Fruit fly (Drosophila melanogaster) whole organism, embryonic: ENCODE results near the gene CG1233.
A peak's percentile ranks its signal among the peaks of the same experiment; 100 is the strongest.

ENCODE experiments used
- Bdp1 ChIP-seq: fragments of 200-800 bp; sonication (Bioruptor generic); optimal IDR thresholded peaks from 3 replicates; lab custom pipeline; 2016; ENCODE audit warnings: missing biosample characterization, missing genetic modification characterization
- Bteb2 ChIP-seq: fragments of 200-800 bp; sonication (Bioruptor generic); optimal IDR thresholded peaks from 2 replicates; lab custom pipeline; 2016; ENCODE audit warnings: missing biosample characterization, missing genetic modification characterization
- CG10267 ChIP-seq: fragments of 200-800 bp; sonication (Bioruptor generic); optimal IDR thresholded peaks from 2 replicates; lab custom pipeline; 2018; ENCODE audit warnings: missing biosample characterization, mild to moderate bottlenecking, missing genetic modification characterization, moderate library complexity
- CG11456 ChIP-seq: fragments of 200-800 bp; sonication (Bioruptor generic); IDR thresholded peaks from 3 replicates; pipeline ENCODE4 v1.3.6; 2022; ENCODE audit warnings: missing biosample characterization, missing genetic modification characterization
- CG11695 ChIP-seq: fragments of 200-800 bp; sonication (Bioruptor generic); IDR thresholded peaks from 3 replicates; pipeline ENCODE4 v1.3.6; 2022; ENCODE audit warnings: missing biosample characterization, missing genetic modification characterization
- CG12155 ChIP-seq: fragments of 200-800 bp; sonication (Bioruptor generic); optimal IDR thresholded peaks from 3 replicates; lab custom pipeline; 2016; ENCODE audit warnings: missing biosample characterization, missing genetic modification characterization
- CG13123 ChIP-seq: fragments of 200-800 bp; sonication (Bioruptor generic); optimal IDR thresholded peaks from 2 replicates; lab custom pipeline; 2016; ENCODE audit warnings: missing biosample characterization, missing genetic modification characterization
- CG15514 ChIP-seq: fragments of 200-800 bp; sonication (Bioruptor generic); optimal IDR thresholded peaks from 3 replicates; lab custom pipeline; 2017; ENCODE audit warnings: missing biosample characterization, missing genetic modification characterization, mild to moderate bottlenecking, moderate library complexity, missing genetic modification reagents
- CG15696 ChIP-seq: fragments of 200-800 bp; sonication (Bioruptor generic); optimal IDR thresholded peaks from 2 replicates; lab custom pipeline; 2019; ENCODE audit warnings: missing biosample characterization, mild to moderate bottlenecking, missing genetic modification characterization, moderate library complexity
- CG16813 ChIP-seq: fragments of 200-800 bp; sonication (Bioruptor generic); IDR thresholded peaks from 3 replicates; pipeline ENCODE4 v1.3.6; 2022; ENCODE audit warnings: missing biosample characterization, missing genetic modification characterization; ENCODE audit not compliant: partially characterized antibody
- CG17385 ChIP-seq: fragments of 200-800 bp; sonication (Bioruptor generic); optimal IDR thresholded peaks from 3 replicates; lab custom pipeline; 2018; ENCODE audit warnings: missing biosample characterization, mild to moderate bottlenecking, missing genetic modification characterization
- CG17829 ChIP-seq: fragments of 200-800 bp; optimal IDR thresholded peaks from 2 replicates; lab custom pipeline; 2019; ENCODE audit warnings: missing biosample characterization, mild to moderate bottlenecking, missing genetic modification characterization, moderate library complexity
- CG18262 ChIP-seq: fragments of 200-800 bp; optimal IDR thresholded peaks from 3 replicates; lab custom pipeline; 2019; ENCODE audit warnings: missing biosample characterization, mild to moderate bottlenecking, missing genetic modification characterization, moderate library complexity
- CG2875 ChIP-seq: fragments of 200-800 bp; sonication (Bioruptor generic); optimal IDR thresholded peaks from 2 replicates; lab custom pipeline; 2017; ENCODE audit warnings: missing biosample characterization, mild to moderate bottlenecking, missing genetic modification characterization, missing genetic modification reagents
- CG30020 ChIP-seq: fragments of 200-800 bp; optimal IDR thresholded peaks from 2 replicates; lab custom pipeline; 2019; ENCODE audit warnings: missing biosample characterization, mild to moderate bottlenecking, missing genetic modification characterization, moderate library complexity
- CG33557 ChIP-seq: fragments of 200-800 bp; sonication (Bioruptor generic); optimal IDR thresholded peaks from 2 replicates; lab custom pipeline; 2019; ENCODE audit warnings: missing biosample characterization, mild to moderate bottlenecking, missing genetic modification characterization, moderate library complexity
- CG34422 ChIP-seq: fragments of 200-800 bp; sonication (Bioruptor generic); IDR thresholded peaks from 3 replicates; pipeline ENCODE4 v1.3.6; 2022; ENCODE audit warnings: missing biosample characterization, missing genetic modification characterization
- CG3838 ChIP-seq: fragments of 200-800 bp; sonication (Bioruptor generic); optimal IDR thresholded peaks from 3 replicates; lab custom pipeline; 2016; ENCODE audit warnings: missing biosample characterization, missing genetic modification characterization
- CG6854 ChIP-seq: fragments of 200-800 bp; sonication (Bioruptor generic); optimal IDR thresholded peaks from 3 replicates; lab custom pipeline; 2017; ENCODE audit warnings: missing biosample characterization, mild to moderate bottlenecking, missing genetic modification characterization
- CG8089 ChIP-seq: fragments of 200-800 bp; sonication (Bioruptor generic); optimal IDR thresholded peaks from 3 replicates; lab custom pipeline; 2016; ENCODE audit warnings: missing biosample characterization, missing genetic modification characterization
- CG9215 ChIP-seq: fragments of 200-800 bp; sonication (Bioruptor generic); IDR thresholded peaks from 2 replicates; pipeline ENCODE4 v1.3.6; 2022; ENCODE audit warnings: missing biosample characterization, missing genetic modification characterization
- CHES-1-like ChIP-seq: fragments of 200-800 bp; sonication (Bioruptor generic); optimal IDR thresholded peaks from 2 replicates; lab custom pipeline; 2016; ENCODE audit warnings: missing biosample characterization, missing genetic modification characterization
- Dip2 ChIP-seq: fragments of 200-800 bp; sonication (Bioruptor generic); IDR thresholded peaks from 2 replicates; pipeline ENCODE4 v1.3.6; 2022; ENCODE audit warnings: missing biosample characterization, missing genetic modification characterization
- Doc3 ChIP-seq: fragments of 200-800 bp; sonication (Bioruptor generic); IDR thresholded peaks from 3 replicates; pipeline ENCODE4 v1.3.6; 2022; ENCODE audit warnings: missing biosample characterization, missing genetic modification characterization; ENCODE audit not compliant: partially characterized antibody
- H15 ChIP-seq: fragments of 200-800 bp; sonication (Bioruptor generic); IDR thresholded peaks from 3 replicates; pipeline ENCODE4 v1.3.6; 2022; ENCODE audit warnings: missing biosample characterization, missing genetic modification characterization
- HLHmδ ChIP-seq: fragments of 200-800 bp; sonication (Bioruptor generic); optimal IDR thresholded peaks from 2 replicates; lab custom pipeline; 2018; ENCODE audit warnings: missing biosample characterization, mild to moderate bottlenecking, missing genetic modification characterization, moderate library complexity
- Hr51 ChIP-seq, 2 experiments: fragments of 200-800 bp; sonication (Bioruptor generic); optimal IDR thresholded peaks; 2 replicates in 1 of 2; 3 replicates in 1 of 2; lab custom pipeline; 2016 to 2018; ENCODE audit warnings: missing biosample characterization in 2 of 2, missing genetic modification characterization in 2 of 2, mild to moderate bottlenecking in 1 of 2, moderate library complexity in 1 of 2
- MESR4 ChIP-seq: fragments of 200-800 bp; sonication (Bioruptor generic); optimal IDR thresholded peaks from 2 replicates; lab custom pipeline; 2018; ENCODE audit warnings: missing biosample characterization, mild to moderate bottlenecking, missing genetic modification characterization, moderate library complexity
- Mad ChIP-seq: fragments of 200-800 bp; sonication (Bioruptor generic); optimal IDR thresholded peaks from 2 replicates; lab custom pipeline; 2016; ENCODE audit warnings: missing biosample characterization, missing genetic modification characterization
- Max ChIP-seq: fragments of 200-800 bp; sonication (Bioruptor generic); optimal IDR thresholded peaks from 2 replicates; lab custom pipeline; 2016; ENCODE audit warnings: missing biosample characterization, mild to moderate bottlenecking, missing genetic modification characterization
- Med ChIP-seq: fragments of 200-800 bp; sonication (Bioruptor generic); peaks from one replicate; lab custom pipeline; 2016; ENCODE audit warnings: missing biosample characterization, missing genetic modification characterization, mild to moderate bottlenecking, inconsistent platforms, moderate library complexity
- Myb ChIP-seq: fragments of 200-800 bp; sonication (Bioruptor generic); optimal IDR thresholded peaks from 2 replicates; lab custom pipeline; 2016; ENCODE audit warnings: missing biosample characterization, missing genetic modification characterization
- NFAT ChIP-seq: fragments of 200-800 bp; sonication (Bioruptor generic); IDR thresholded peaks from 2 replicates; pipeline ENCODE4 v1.3.6; 2022; ENCODE audit warnings: missing biosample characterization, missing genetic modification characterization
- Optix ChIP-seq: fragments of 200-800 bp; sonication (Bioruptor generic); IDR thresholded peaks from 3 replicates; pipeline ENCODE4 v1.3.6; 2022; ENCODE audit warnings: missing biosample characterization, missing genetic modification characterization
- Ptx1 ChIP-seq: fragments of 200-800 bp; sonication (Bioruptor generic); IDR thresholded peaks from 2 replicates; pipeline ENCODE4 v1.3.6; 2022; ENCODE audit warnings: missing biosample characterization, missing genetic modification characterization
- disco-r ChIP-seq: fragments of 200-800 bp; sonication (Bioruptor generic); optimal IDR thresholded peaks from 2 replicates; lab custom pipeline; 2016; ENCODE audit warnings: missing biosample characterization, missing genetic modification characterization
- dm ChIP-seq: fragments of 200-800 bp; sonication (Bioruptor generic); optimal IDR thresholded peaks from 3 replicates; lab custom pipeline; 2016; ENCODE audit warnings: missing biosample characterization, missing genetic modification characterization
- gfzf ChIP-seq: fragments of 200-800 bp; sonication (Bioruptor generic); optimal IDR thresholded peaks from 2 replicates; lab custom pipeline; 2016; ENCODE audit warnings: missing biosample characterization, mild to moderate bottlenecking, missing genetic modification characterization, moderate library complexity
- her ChIP-seq: fragments of 200-800 bp; sonication (Bioruptor generic); optimal IDR thresholded peaks from 2 replicates; lab custom pipeline; 2016; ENCODE audit warnings: missing biosample characterization, missing genetic modification characterization
- jumu ChIP-seq: fragments of 200-800 bp; sonication (Bioruptor generic); optimal IDR thresholded peaks from 3 replicates; lab custom pipeline; 2016; ENCODE audit warnings: missing biosample characterization, missing genetic modification characterization
- knrl ChIP-seq: fragments of 200-800 bp; sonication (Bioruptor generic); IDR thresholded peaks from 3 replicates; pipeline ENCODE4 v1.3.6; 2022; ENCODE audit warnings: missing biosample characterization, missing genetic modification characterization; ENCODE audit not compliant: partially characterized antibody
- nmo ChIP-seq: fragments of 200-800 bp; sonication (Bioruptor generic); optimal IDR thresholded peaks from 2 replicates; lab custom pipeline; 2018; ENCODE audit warnings: missing biosample characterization, mild to moderate bottlenecking, missing genetic modification characterization, moderate library complexity
- psq ChIP-seq: fragments of 200-800 bp; sonication (Bioruptor generic); optimal IDR thresholded peaks from 2 replicates; lab custom pipeline; 2017; ENCODE audit warnings: missing biosample characterization, missing genetic modification characterization
- row ChIP-seq: fragments of 200-800 bp; sonication (Bioruptor generic); IDR thresholded peaks from 3 replicates; pipeline ENCODE4 v1.3.6; 2022; ENCODE audit warnings: missing biosample characterization, missing genetic modification characterization
- shn ChIP-seq: fragments of 200-800 bp; sonication (Bioruptor generic); optimal IDR thresholded peaks from 3 replicates; lab custom pipeline; 2016; ENCODE audit warnings: missing biosample characterization, missing genetic modification characterization
- sna ChIP-seq: fragments of 200-800 bp; sonication (Bioruptor generic); IDR thresholded peaks from 2 replicates; pipeline ENCODE4 v1.3.6; 2022; ENCODE audit warnings: missing biosample characterization, missing genetic modification characterization; ENCODE audit not compliant: partially characterized antibody
- stwl ChIP-seq: fragments of 200-800 bp; sonication (Bioruptor generic); optimal IDR thresholded peaks from 3 replicates; lab custom pipeline; 2018; ENCODE audit warnings: missing biosample characterization, mild to moderate bottlenecking, missing genetic modification characterization, moderate library complexity
- unc-4 ChIP-seq: fragments of 200-800 bp; sonication (Bioruptor generic); IDR thresholded peaks from 2 replicates; pipeline ENCODE4 v1.3.6; 2022; ENCODE audit warnings: missing biosample characterization, missing genetic modification characterization; ENCODE audit not compliant: partially characterized antibody
- vvl ChIP-seq: fragments of 200-800 bp; sonication (Bioruptor generic); IDR thresholded peaks from 2 replicates; pipeline ENCODE4 v1.3.6; 2022; ENCODE audit warnings: missing biosample characterization, missing genetic modification characterization
- wek ChIP-seq: fragments of 200-800 bp; sonication (Bioruptor generic); optimal IDR thresholded peaks from 3 replicates; lab custom pipeline; 2018; ENCODE audit warnings: missing biosample characterization, mild to moderate bottlenecking, missing genetic modification characterization, moderate library complexity

CG1233 gene

dm6 chr3L:361201-361600 lies at the start of gene CG1233, which contains the start of gene Cdc5:
CG1233 (plus strand) TSS chr3L:361472.
Cdc5 (minus strand) TSS chr3L:361383.
- TF ChIP-seq disco-r (GFP tag; lab: Kevin White, UChicago), result no peak
- peak; percentile 26 for TF ChIP-seq CG33557
- TF ChIP-seq Bteb2 (GFP tag; lab: Kevin White, UChicago), result peak; percentile 2
- TF ChIP-seq CG2875 (GFP tag; lab: Kevin White, UChicago), result no peak
- TF ChIP-seq gfzf (GFP tag; lab: Kevin White, UChicago), result peak; percentile 66
- peak in 1 of 2 experiments; percentile 6 for TF ChIP-seq Hr51 (GFP tag; optimal IDR thresholded peaks at IDR 0.05; lab: Kevin White, UChicago)
- TF ChIP-seq wek (GFP tag; lab: Kevin White, UChicago), result no peak
- no peak for TF ChIP-seq HLHmδ
- peak; percentile 35 for TF ChIP-seq CHES-1-like (GFP tag; lab: Kevin White, UChicago)
- peak; percentile 45; the same call in 1 of the 3 replicates for TF ChIP-seq H15
- TF ChIP-seq row (GFP tag; lab: Robert Waterston, UW), result peak; percentile 68
- no peak for TF ChIP-seq CG18262 (tag; lab: Kevin White, UChicago)
- peak; percentile 79 for TF ChIP-seq stwl (tag; lab: Kevin White, UChicago)
- TF ChIP-seq CG6854 (GFP tag; lab: Kevin White, UChicago), result no peak
- peak; percentile 66 for TF ChIP-seq knrl (GFP tag; lab: Robert Waterston, UW)
- peak; percentile 69 for TF ChIP-seq sna (GFP tag; lab: Robert Waterston, UW)
- TF ChIP-seq CG12155 (GFP tag; lab: Kevin White, UChicago), result peak; percentile 43
- TF ChIP-seq CG17829, result peak; percentile 71
- TF ChIP-seq her (GFP tag; lab: Kevin White, UChicago), result no peak
- peak; percentile 57; the same call in 1 of the 2 replicates for TF ChIP-seq unc-4 (GFP tag; lab: Robert Waterston, UW)
- TF ChIP-seq vvl (GFP tag; lab: Robert Waterston, UW), result peak; percentile 69
- peak; percentile 49; the same call in 1 of the 3 replicates for TF ChIP-seq CG16813 (GFP tag; lab: Robert Waterston, UW)
- TF ChIP-seq dm (GFP tag; lab: Kevin White, UChicago), result peak; percentile 38
- peak; percentile 0 for TF ChIP-seq jumu (GFP tag; lab: Kevin White, UChicago)
- 0 out of 3 replicates have a peak, but pooled peaks have one; percentile 32 for TF ChIP-seq Doc3 (GFP tag; lab: Robert Waterston, UW)
- no peak for TF ChIP-seq CG11695 (GFP tag; lab: Robert Waterston, UW)
- TF ChIP-seq Myb (GFP tag; lab: Kevin White, UChicago), result peak; percentile 29
- 0 out of 2 replicates have a peak, but pooled peaks have one; percentile 26 for TF ChIP-seq NFAT (GFP tag; lab: Robert Waterston, UW)
- TF ChIP-seq CG15696 (tag; lab: Kevin White, UChicago), result peak; percentile 65
- peak; percentile 13 for TF ChIP-seq psq (GFP tag; lab: Kevin White, UChicago)
- TF ChIP-seq CG8089 (GFP tag; lab: Kevin White, UChicago), result peak; percentile 17
- 0 out of 2 replicates have a peak, but pooled peaks have one; percentile 34 for TF ChIP-seq Ptx1
- TF ChIP-seq nmo (GFP tag; lab: Kevin White, UChicago), result peak; percentile 78
- peak; percentile 55 for TF ChIP-seq CG3838
- TF ChIP-seq Max, result peak; percentile 37
- TF ChIP-seq Mad, result peak; percentile 76
- TF ChIP-seq CG15514 (GFP tag; lab: Kevin White, UChicago), result peak; percentile 64
- no peak for TF ChIP-seq Bdp1 (GFP tag; lab: Kevin White, UChicago)
- 0 out of 2 replicates have a peak, but pooled peaks have one; percentile 5 for TF ChIP-seq CG9215 (GFP tag; lab: Robert Waterston, UW)
- peak; percentile 71 for TF ChIP-seq CG10267 (tag; lab: Kevin White, UChicago)
- TF ChIP-seq CG34422 (GFP tag; lab: Robert Waterston, UW), result peak; percentile 60; the same call in 2 of the 3 replicates
- TF ChIP-seq shn (GFP tag; lab: Kevin White, UChicago), result peak; percentile 34
- 0 out of 3 replicates have a peak, but pooled peaks have one; percentile 8 for TF ChIP-seq Optix (GFP tag; lab: Robert Waterston, UW)
- TF ChIP-seq CG30020, result peak; percentile 83
- no peak for TF ChIP-seq CG17385
- TF ChIP-seq Dip2 (GFP tag; lab: Robert Waterston, UW), result no peak
- TF ChIP-seq Med (GFP tag; lab: Kevin White, UChicago), result peak; percentile 88
- TF ChIP-seq CG13123 (GFP tag; lab: Kevin White, UChicago), result no peak
- TF ChIP-seq CG11456 (GFP tag; lab: Robert Waterston, UW), result no peak
- TF ChIP-seq MESR4 (GFP tag; lab: Kevin White, UChicago), result peak; percentile 59
